Fruit fly (Drosophila melanogaster) whole organism, embryonic: ENCODE data around the gene Nin.

Experiments
- Atf-2 ChIP-seq: fragments of 200-800 bp; sonication (Bioruptor generic); optimal IDR thresholded peaks from 2 replicates; lab custom pipeline; 2016; ENCODE audit warnings: missing biosample characterization, missing genetic modification characterization
- Atf3 ChIP-seq: fragments of 200-800 bp; sonication (Bioruptor generic); optimal IDR thresholded peaks from 3 replicates; lab custom pipeline; 2016; ENCODE audit warnings: missing biosample characterization, missing genetic modification characterization
- BEAF-32 ChIP-seq: fragments of 200-800 bp; sonication (Bioruptor generic); optimal IDR thresholded peaks from 3 replicates; lab custom pipeline; 2017; ENCODE audit warnings: missing biosample characterization, missing genetic modification characterization, mild to moderate bottlenecking, moderate library complexity, missing genetic modification reagents
- Bgb ChIP-seq: fragments of 200-800 bp; sonication (Bioruptor generic); IDR thresholded peaks from 2 replicates; pipeline ENCODE4 v1.3.6; 2022; ENCODE audit warnings: missing biosample characterization, missing genetic modification characterization; ENCODE audit not compliant: partially characterized antibody
- CG10209 ChIP-seq: fragments of 200-800 bp; sonication (Bioruptor generic); optimal IDR thresholded peaks from 3 replicates; lab custom pipeline; 2017; ENCODE audit warnings: missing biosample characterization, mild to moderate bottlenecking, missing genetic modification characterization, missing genetic modification reagents
- CG13287 ChIP-seq: fragments of 200-800 bp; sonication (Bioruptor generic); IDR thresholded peaks from 2 replicates; pipeline ENCODE4 v1.3.6; 2022; ENCODE audit warnings: missing biosample characterization, missing genetic modification characterization; ENCODE audit not compliant: partially characterized antibody
- CG14014 ChIP-seq: fragments of 200-800 bp; sonication (Bioruptor generic); IDR thresholded peaks from 2 replicates; pipeline ENCODE4 v1.3.6; 2022; ENCODE audit warnings: missing biosample characterization, missing genetic modification characterization
- CG15011 ChIP-seq: fragments of 200-800 bp; sonication (Bioruptor generic); optimal IDR thresholded peaks from 3 replicates; lab custom pipeline; 2018; ENCODE audit warnings: missing biosample characterization, mild to moderate bottlenecking, missing genetic modification characterization
- CG16813 ChIP-seq: fragments of 200-800 bp; sonication (Bioruptor generic); IDR thresholded peaks from 3 replicates; pipeline ENCODE4 v1.3.6; 2022; ENCODE audit warnings: missing biosample characterization, missing genetic modification characterization; ENCODE audit not compliant: partially characterized antibody
- CG17186 ChIP-seq: fragments of 200-800 bp; sonication (Bioruptor generic); optimal IDR thresholded peaks from 3 replicates; lab custom pipeline; 2017; ENCODE audit warnings: missing biosample characterization, missing genetic modification reagents, missing genetic modification characterization
- CG2116 ChIP-seq: fragments of 200-800 bp; sonication (Bioruptor generic); optimal IDR thresholded peaks from 3 replicates; lab custom pipeline; 2018; ENCODE audit warnings: missing biosample characterization, mild to moderate bottlenecking, missing genetic modification characterization
- CG34224 ChIP-seq: fragments of 200-800 bp; sonication (Bioruptor generic); IDR thresholded peaks from 3 replicates; pipeline ENCODE4 v1.3.6; 2022; ENCODE audit warnings: missing biosample characterization, missing genetic modification characterization; ENCODE audit not compliant: partially characterized antibody
- CG42726 ChIP-seq: fragments of 200-800 bp; sonication (Bioruptor generic); IDR thresholded peaks from 2 replicates; pipeline ENCODE4 v1.3.6; 2022; ENCODE audit warnings: missing biosample characterization, missing genetic modification characterization; ENCODE audit not compliant: partially characterized antibody
- CG6791 ChIP-seq: fragments of 200-800 bp; sonication (Bioruptor generic); IDR thresholded peaks from 3 replicates; pipeline ENCODE4 v1.3.6; 2022; ENCODE audit warnings: missing biosample characterization, missing genetic modification characterization; ENCODE audit not compliant: partially characterized antibody
- CG7786 ChIP-seq: fragments of 200-800 bp; sonication (Bioruptor generic); optimal IDR thresholded peaks from 2 replicates; lab custom pipeline; 2016; ENCODE audit warnings: missing biosample characterization, missing genetic modification characterization
- D ChIP-seq, 2 experiments: fragments of 200-800 bp in 1 of 2; fragments of >200 bp in 1 of 2; sonication (Bioruptor generic) in 1 of 2; optimal IDR thresholded peaks; 2 replicates in 1 of 2; 3 replicates in 1 of 2; lab custom pipeline; 2017; ENCODE audit warnings: mild to moderate bottlenecking in 1 of 2, missing biosample characterization in 1 of 2, missing genetic modification characterization in 1 of 2, missing genetic modification reagents in 1 of 2
- Dp ChIP-seq: fragments of 200-800 bp; sonication (Bioruptor generic); optimal IDR thresholded peaks from 2 replicates; lab custom pipeline; 2018; ENCODE audit warnings: missing biosample characterization, mild to moderate bottlenecking, missing genetic modification characterization, moderate library complexity
- Opbp ChIP-seq: fragments of 200-800 bp; sonication (Bioruptor generic); IDR thresholded peaks from 3 replicates; pipeline ENCODE4 v1.3.6; 2022; ENCODE audit warnings: missing biosample characterization, missing genetic modification characterization; ENCODE audit not compliant: partially characterized antibody
- Scr ChIP-seq: fragments of 200-800 bp; sonication (Bioruptor generic); IDR thresholded peaks from 2 replicates; pipeline ENCODE4 v1.3.6; 2022; ENCODE audit warnings: missing biosample characterization, missing genetic modification characterization; ENCODE audit not compliant: partially characterized antibody
- Sry-δ ChIP-seq: fragments of 200-800 bp; sonication (Bioruptor generic); optimal IDR thresholded peaks from 2 replicates; lab custom pipeline; 2016; ENCODE audit warnings: missing biosample characterization, missing genetic modification characterization
- abd-A ChIP-seq: fragments of 200-800 bp; sonication (Bioruptor generic); optimal IDR thresholded peaks from 3 replicates; lab custom pipeline; 2019; ENCODE audit warnings: missing biosample characterization, mild to moderate bottlenecking, missing genetic modification characterization, moderate library complexity
- bbx ChIP-seq: fragments of 200-800 bp; sonication (Bioruptor generic); IDR thresholded peaks from 2 replicates; pipeline ENCODE4 v1.3.6; 2022; ENCODE audit warnings: missing biosample characterization, missing genetic modification characterization; ENCODE audit not compliant: partially characterized antibody
- cg ChIP-seq: fragments of 200-800 bp; sonication (Bioruptor generic); optimal IDR thresholded peaks from 3 replicates; lab custom pipeline; 2019; ENCODE audit warnings: missing biosample characterization, mild to moderate bottlenecking, missing genetic modification characterization, moderate library complexity
- chif ChIP-seq, 2 experiments: fragments of 200-800 bp; sonication (Bioruptor generic); optimal IDR thresholded peaks; 3 replicates each; lab custom pipeline; 2016; ENCODE audit warnings: missing biosample characterization in 2 of 2, missing genetic modification characterization in 2 of 2
- ci ChIP-seq: fragments of 200-800 bp; sonication (Bioruptor generic); IDR thresholded peaks from 3 replicates; pipeline ENCODE4 v1.3.6; 2022; ENCODE audit warnings: missing biosample characterization, missing genetic modification characterization
- inv ChIP-seq: fragments of 200-800 bp; sonication (Bioruptor generic); IDR thresholded peaks from 2 replicates; pipeline ENCODE4 v1.3.6; 2022; ENCODE audit warnings: missing biosample characterization, missing genetic modification characterization; ENCODE audit not compliant: partially characterized antibody
- knrl ChIP-seq: fragments of 200-800 bp; sonication (Bioruptor generic); IDR thresholded peaks from 3 replicates; pipeline ENCODE4 v1.3.6; 2022; ENCODE audit warnings: missing biosample characterization, missing genetic modification characterization; ENCODE audit not compliant: partially characterized antibody
- mld ChIP-seq: fragments of 200-800 bp; sonication (Bioruptor generic); IDR thresholded peaks from 3 replicates; pipeline ENCODE4 v1.3.6; 2022; ENCODE audit warnings: missing biosample characterization, missing genetic modification characterization; ENCODE audit not compliant: partially characterized antibody
- pzg ChIP-seq: fragments of 200-800 bp; sonication (Bioruptor generic); optimal IDR thresholded peaks from 3 replicates; lab custom pipeline; 2018; ENCODE audit warnings: missing biosample characterization, mild to moderate bottlenecking, missing genetic modification characterization, moderate library complexity
- ro ChIP-seq: fragments of 200-800 bp; sonication (Bioruptor generic); IDR thresholded peaks from 2 replicates; pipeline ENCODE4 v1.3.6; 2022; ENCODE audit warnings: missing biosample characterization, missing genetic modification characterization
- sna ChIP-seq: fragments of 200-800 bp; sonication (Bioruptor generic); IDR thresholded peaks from 2 replicates; pipeline ENCODE4 v1.3.6; 2022; ENCODE audit warnings: missing biosample characterization, missing genetic modification characterization; ENCODE audit not compliant: partially characterized antibody
- stwl ChIP-seq: fragments of 200-800 bp; sonication (Bioruptor generic); optimal IDR thresholded peaks from 3 replicates; lab custom pipeline; 2018; ENCODE audit warnings: missing biosample characterization, mild to moderate bottlenecking, missing genetic modification characterization, moderate library complexity
- tll ChIP-seq, 2 experiments: fragments of 200-800 bp in 1 of 2; fragments of >200 bp in 1 of 2; sonication (Bioruptor generic) in 1 of 2; optimal IDR thresholded peaks; 2 replicates each; lab custom pipeline; 2017 to 2019; ENCODE audit warnings: missing biosample characterization in 2 of 2, missing genetic modification characterization in 2 of 2, mild to moderate bottlenecking in 1 of 2, moderate library complexity in 1 of 2
- tna ChIP-seq: fragments of 200-800 bp; sonication (Bioruptor generic); IDR thresholded peaks from 2 replicates; pipeline ENCODE4 v1.3.6; 2022; ENCODE audit warnings: missing biosample characterization, missing genetic modification characterization; ENCODE audit not compliant: partially characterized antibody
- trh ChIP-seq: fragments of 200-800 bp; sonication (Bioruptor generic); optimal IDR thresholded peaks from 2 replicates; lab custom pipeline; 2016; ENCODE audit warnings: missing biosample characterization, missing genetic modification characterization
- unc-4 ChIP-seq: fragments of 200-800 bp; sonication (Bioruptor generic); IDR thresholded peaks from 2 replicates; pipeline ENCODE4 v1.3.6; 2022; ENCODE audit warnings: missing biosample characterization, missing genetic modification characterization; ENCODE audit not compliant: partially characterized antibody

Nin gene

DNA sequence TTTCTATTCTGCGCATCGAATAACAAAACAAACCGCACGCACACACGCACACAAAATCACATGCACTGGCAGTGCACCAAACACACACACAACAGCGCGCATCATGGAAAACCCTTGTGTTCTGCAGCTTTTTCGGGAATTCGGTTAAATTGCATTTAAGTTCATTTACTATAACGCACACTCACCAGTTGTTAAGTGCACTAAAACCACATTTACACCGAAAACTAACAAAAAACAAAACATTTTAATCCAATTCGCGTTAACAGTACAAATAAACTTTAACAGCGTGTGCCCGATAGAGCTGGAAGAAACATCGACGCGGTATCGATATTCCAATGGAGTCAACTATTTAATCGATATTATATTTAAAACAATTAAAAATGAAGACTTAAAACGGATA lies 7.3 kb downstream of the Nin start, which contains the start of gene tkv (continued):
- TF ChIP-seq CG13287 (GFP tag; lab: Robert Waterston, UW) (peak; percentile 85), knrl (GFP tag; lab: Robert Waterston, UW) (peak; percentile 80; the same call in 2 of the 3 replicates), CG6791 (GFP tag; lab: Robert Waterston, UW) (peak; percentile 87), ci (GFP tag; lab: Robert Waterston, UW) (no peak), CG15011 (GFP tag; lab: Kevin White, UChicago) (no peak), mld (GFP tag; lab: Robert Waterston, UW) (peak; percentile 17; the same call in 1 of the 3 replicates), CG14014 (GFP tag; lab: Robert Waterston, UW) (peak; percentile 10; the same call in 1 of the 2 replicates), CG17186 (GFP tag; lab: Kevin White, UChicago) (peak; percentile 97), stwl (tag; lab: Kevin White, UChicago) (peak; percentile 46), Scr (GFP tag; lab: Robert Waterston, UW) (peak; percentile 87), Atf-2 (GFP tag; lab: Kevin White, UChicago) (no peak), D (optimal IDR thresholded peaks at IDR 0.05; lab: Kevin White, UChicago) (no peak), D (GFP tag; optimal IDR thresholded peaks at IDR 0.05; lab: Kevin White, UChicago) (no peak), CG7786 (no peak), tna (GFP tag; lab: Robert Waterston, UW) (peak; percentile 19; the same call in 1 of the 2 replicates), Bgb (GFP tag; lab: Robert Waterston, UW) (peak; percentile 84), pzg (GFP tag; lab: Kevin White, UChicago) (peak; percentile 47), CG34224 (GFP tag; lab: Robert Waterston, UW) (peak; percentile 76), bbx (GFP tag; lab: Robert Waterston, UW) (peak; percentile 90), Opbp (GFP tag; lab: Robert Waterston, UW) (peak; percentile 89), trh (no peak), chif (GFP tag; optimal IDR thresholded peaks at IDR 0.05; lab: Kevin White, UChicago) (no peak), Sry-δ (GFP tag; lab: Kevin White, UChicago) (peak; percentile 69), Dp (peak; percentile 29), Atf3 (GFP tag; lab: Kevin White, UChicago) (no peak), inv (GFP tag; lab: Robert Waterston, UW) (peak; percentile 83), CG42726 (peak; percentile 78), unc-4 (GFP tag; lab: Robert Waterston, UW) (peak; percentile 82), CG16813 (GFP tag; lab: Robert Waterston, UW) (peak; percentile 77), BEAF-32 (GFP tag; lab: Kevin White, UChicago) (peak; percentile 78), cg (GFP tag; lab: Kevin White, UChicago) (peak; percentile 87), tll (GFP tag; optimal IDR thresholded peaks at IDR 0.05; lab: Kevin White, UChicago) (peak in 1 of 2 experiments; percentile 50), CG10209 (GFP tag; lab: Kevin White, UChicago) (no peak), abd-A (tag; lab: Kevin White, UChicago) (no peak), CG2116 (peak; percentile 14), ro (no peak), sna (GFP tag; lab: Robert Waterston, UW) (peak; percentile 74)
